Fruit fly (Drosophila melanogaster): ENCODE results near the gene CG2202.

- no peak for TF ChIP-seq usp (GFP tag; optimal IDR thresholded peaks at IDR 0.05)
- no peak for TF ChIP-seq psq (optimal IDR thresholded peaks at IDR 0.05)
- no peak for TF ChIP-seq CG8478 (optimal IDR thresholded peaks at IDR 0.05)
- no peak for TF ChIP-seq Dll (optimal IDR thresholded peaks at IDR 0.05)
- TF ChIP-seq EcR (GFP tag; optimal IDR thresholded peaks at IDR 0.05), result no peak
- no peak for TF ChIP-seq pan (optimal IDR thresholded peaks at IDR 0.05)
These were observed 23.0 kb upstream of the CG2202 start for dm6 chrX:10825349-10826129.
